Fruit fly (Drosophila melanogaster): ENCODE data around the gene CG15742.

DNA sequence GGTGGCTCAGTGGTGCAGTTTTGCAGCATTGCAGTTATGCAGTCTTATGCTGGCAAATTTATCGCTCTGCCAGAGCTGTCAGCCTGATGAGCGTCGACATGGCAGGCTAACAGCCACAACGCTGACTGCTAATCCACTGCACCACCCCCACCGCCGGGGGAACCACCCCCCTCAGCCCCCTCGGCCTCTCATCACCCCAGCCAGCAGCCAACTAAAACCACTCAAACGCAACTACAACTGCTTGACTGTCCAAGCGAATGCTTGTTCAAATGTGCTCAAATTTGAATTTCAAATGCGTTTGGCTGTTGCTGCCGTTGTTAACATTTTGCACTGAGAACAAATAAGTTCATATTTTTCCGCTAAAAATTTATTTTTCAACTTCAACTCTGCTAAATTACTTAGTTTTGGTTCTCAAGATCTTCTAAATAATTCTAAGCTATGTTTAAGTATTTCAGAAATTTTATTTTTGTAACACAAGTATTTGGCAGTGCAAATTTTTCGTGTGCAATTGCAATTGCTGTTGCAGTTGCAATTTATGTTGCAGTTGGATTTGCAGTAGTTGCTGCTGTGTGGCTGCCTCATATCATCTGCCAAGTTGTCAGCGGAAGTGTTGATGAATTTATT lies 19.9 kb downstream of the CG15742 start:
- no peak for TF ChIP-seq ttk (optimal IDR thresholded peaks at IDR 0.05)
- TF ChIP-seq h (optimal IDR thresholded peaks at IDR 0.05): no peak
- no peak for TF ChIP-seq insv (optimal IDR thresholded peaks at IDR 0.05)
- TF ChIP-seq psq (optimal IDR thresholded peaks at IDR 0.05): no peak
- no peak for TF ChIP-seq Sin3A (optimal IDR thresholded peaks at IDR 0.05)
